Worm (Caenorhabditis elegans) whole organism, L4 larva: ENCODE results near the gene evl-14.

ENCODE experiments used
- F26F4.8 ChIP-seq: fragments of 200-800 bp; sonication (Bioruptor generic); conservative IDR thresholded peaks from 2 replicates; pipeline ENCODE4 v1.3.6; 2022; ENCODE audit warnings: missing genetic modification characterization, missing compliant biosample characterization
- F44E2.7 ChIP-seq: fragments of 200-800 bp; sonication (Bioruptor generic); IDR thresholded peaks from 2 replicates; pipeline ENCODE4 v2.1.2; 2022; ENCODE audit warnings: missing genetic modification characterization, missing compliant biosample characterization
- F49E8.2 ChIP-seq: sonication (generic microtip); optimal IDR thresholded peaks from 2 replicates; lab custom pipeline; 2016; ENCODE audit warnings: missing compliant biosample characterization, mild to moderate bottlenecking, missing genetic modification characterization, borderline replicate concordance
- Y48G9A.11 ChIP-seq: fragments of 200-800 bp; sonication (Bioruptor generic); IDR thresholded peaks from 2 replicates; pipeline ENCODE4 v1.3.6; 2022; ENCODE audit warnings: missing genetic modification reagents, missing genetic modification characterization, missing compliant biosample characterization
- Y75B8A.6 ChIP-seq: fragments of 200-800 bp; sonication (Bioruptor generic); IDR thresholded peaks from 2 replicates; pipeline ENCODE4 v1.3.6; 2022; ENCODE audit warnings: missing genetic modification reagents, missing genetic modification characterization, missing compliant biosample characterization
- ZK546.5 ChIP-seq, 2 experiments: sonication (generic microtip); optimal IDR thresholded peaks; 2 replicates each; lab custom pipeline; 2017; ENCODE audit warnings: missing biosample characterization in 2 of 2, missing genetic modification characterization in 2 of 2
- ama-1 ChIP-seq: fragments of 150-350 bp; optimal IDR thresholded peaks from 2 replicates; lab custom pipeline; 2014; ENCODE audit warnings: inconsistent platforms, mixed read lengths
- arid-1 ChIP-seq: fragments of 200-800 bp; sonication (Bioruptor generic); conservative IDR thresholded peaks from 2 replicates; pipeline ENCODE4 v1.3.6; 2022; ENCODE audit warnings: missing genetic modification reagents, missing genetic modification characterization, missing compliant biosample characterization
- ceh-62 ChIP-seq: sonication (generic microtip); optimal IDR thresholded peaks from 2 replicates; lab custom pipeline; 2017; ENCODE audit warnings: missing biosample characterization, missing genetic modification characterization
- ctbp-1 ChIP-seq: fragments of 200-800 bp; sonication (Bioruptor generic); IDR thresholded peaks from 2 replicates; pipeline ENCODE4 v1.3.6; 2022; ENCODE audit warnings: missing genetic modification reagents, missing genetic modification characterization, missing compliant biosample characterization
- dmd-6 ChIP-seq: fragments of 200-800 bp; sonication (Bioruptor generic); IDR thresholded peaks from 2 replicates; pipeline ENCODE4 v1.3.6; 2022; ENCODE audit warnings: missing genetic modification reagents, missing genetic modification characterization, missing compliant biosample characterization
- dmd-8 ChIP-seq: fragments of 200-800 bp; sonication (Bioruptor generic); IDR thresholded peaks from 2 replicates; pipeline ENCODE4 v1.3.6; 2022; ENCODE audit warnings: missing genetic modification characterization, missing compliant biosample characterization
- dmd-9 ChIP-seq: fragments of 200-800 bp; sonication (Bioruptor generic); IDR thresholded peaks from 2 replicates; pipeline ENCODE4 v1.3.6; 2022; ENCODE audit warnings: missing genetic modification reagents, missing genetic modification characterization, missing compliant biosample characterization
- duxl-1 ChIP-seq: sonication (generic microtip); optimal IDR thresholded peaks from 2 replicates; lab custom pipeline; 2016; ENCODE audit warnings: mild to moderate bottlenecking, missing genetic modification characterization, moderate library complexity, missing compliant biosample characterization; ENCODE audit not compliant: poor library complexity
- dve-1 ChIP-seq: sonication (generic microtip); optimal IDR thresholded peaks from 2 replicates; lab custom pipeline; 2017; ENCODE audit warnings: antibody characterized with exemption, mild to moderate bottlenecking, missing genetic modification characterization, missing compliant biosample characterization; ENCODE audit not compliant: insufficient read depth
- egl-43 ChIP-seq: fragments of 200-800 bp; sonication (Bioruptor generic); IDR thresholded peaks from 2 replicates; pipeline ENCODE4 v1.3.6; 2022; ENCODE audit warnings: missing genetic modification reagents, missing genetic modification characterization, missing compliant biosample characterization
- hif-1 ChIP-seq, 2 experiments: sonication (generic microtip); optimal IDR thresholded peaks; 2 replicates each; lab custom pipeline; 2016 to 2017; ENCODE audit warnings: missing compliant biosample characterization in 2 of 2, missing genetic modification characterization in 2 of 2, missing genetic modification reagents in 2 of 2, missing genotype in 2 of 2, mild to moderate bottlenecking in 1 of 2
- hlh-11 ChIP-seq: fragments of 200-800 bp; sonication (Bioruptor generic); optimal IDR thresholded peaks from 2 replicates; lab custom pipeline; 2018; ENCODE audit warnings: mild to moderate bottlenecking, missing genetic modification characterization, missing compliant biosample characterization
- hlh-30 ChIP-seq: sonication (generic microtip); optimal IDR thresholded peaks from 2 replicates; lab custom pipeline; 2017; ENCODE audit warnings: antibody characterized with exemption, mild to moderate bottlenecking, missing genetic modification characterization, missing compliant biosample characterization; ENCODE audit not compliant: insufficient read depth
- hmg-1.1 ChIP-seq: fragments of 200-800 bp; sonication (Bioruptor generic); IDR thresholded peaks from 2 replicates; pipeline ENCODE4 v1.3.6; 2022; ENCODE audit warnings: missing genetic modification reagents, missing genetic modification characterization, missing compliant biosample characterization
- jun-1 ChIP-seq: fragments of 150-350 bp; optimal IDR thresholded peaks from 2 replicates; lab custom pipeline; 2014; ENCODE audit warnings: missing biosample characterization, missing genetic modification reagents, missing genetic modification characterization
- lim-7 ChIP-seq: fragments of 200-800 bp; sonication (Bioruptor generic); IDR thresholded peaks from 2 replicates; pipeline ENCODE4 v1.3.6; 2022; ENCODE audit warnings: missing genetic modification characterization, missing compliant biosample characterization
- lin-1 ChIP-seq: fragments of 200-800 bp; sonication (Bioruptor generic); IDR thresholded peaks from 2 replicates; pipeline ENCODE4 v1.3.6; 2022; ENCODE audit warnings: missing genetic modification reagents, missing genetic modification characterization, missing compliant biosample characterization
- lin-15B ChIP-seq: fragments of 150-350 bp; sonication (generic microtip); optimal IDR thresholded peaks from 3 replicates; lab custom pipeline; 2014; ENCODE audit warnings: missing biosample characterization, missing genetic modification characterization
- lin-29 ChIP-seq: fragments of 200-800 bp; sonication (Bioruptor generic); IDR thresholded peaks from 2 replicates; pipeline ENCODE4 v1.3.6; 2022; ENCODE audit warnings: missing genetic modification reagents, missing genetic modification characterization, missing compliant biosample characterization
- lin-38 ChIP-seq: fragments of 200-800 bp; sonication (Bioruptor generic); IDR thresholded peaks from 2 replicates; pipeline ENCODE4 v1.3.6; 2022; ENCODE audit warnings: missing genetic modification reagents, missing genetic modification characterization, missing compliant biosample characterization
- lir-3 ChIP-seq: sonication (generic microtip); optimal IDR thresholded peaks from 2 replicates; lab custom pipeline; 2016; ENCODE audit warnings: mild to moderate bottlenecking, missing genetic modification characterization, missing compliant biosample characterization
- madf-5 ChIP-seq, 2 experiments: fragments of 200-800 bp; sonication (Bioruptor generic); IDR thresholded peaks; 2 replicates each; pipeline ENCODE4 v1.3.6; 2022; ENCODE audit warnings: missing compliant biosample characterization in 2 of 2, missing genetic modification characterization in 2 of 2
- madf-9 ChIP-seq: fragments of 200-800 bp; sonication (Bioruptor generic); conservative IDR thresholded peaks from 2 replicates; pipeline ENCODE4 v1.3.6; 2022; ENCODE audit warnings: missing genetic modification reagents, missing genetic modification characterization, missing compliant biosample characterization
- mdl-1 ChIP-seq, 2 experiments: fragments of 150-350 bp in 1 of 2; sonication (generic microtip) in 1 of 2; optimal IDR thresholded peaks; 2 replicates each; lab custom pipeline; 2014 to 2017; ENCODE audit warnings: missing biosample characterization in 2 of 2, missing genetic modification characterization in 2 of 2
- mep-1 ChIP-seq: fragments of 150-350 bp; sonication (generic microtip); optimal IDR thresholded peaks from 3 replicates; lab custom pipeline; 2014; ENCODE audit warnings: missing biosample characterization, missing genetic modification characterization
- mes-2 ChIP-seq: sonication (generic microtip); optimal IDR thresholded peaks from 2 replicates; lab custom pipeline; 2016; ENCODE audit warnings: missing genotype, mild to moderate bottlenecking, missing genetic modification characterization, missing compliant biosample characterization; ENCODE audit not compliant: poor library complexity, severe bottlenecking
- nhr-41 ChIP-seq: fragments of 200-800 bp; sonication (Bioruptor generic); IDR thresholded peaks from 2 replicates; pipeline ENCODE4 v1.3.6; 2022; ENCODE audit warnings: missing genetic modification reagents, missing genetic modification characterization, missing compliant biosample characterization
- nhr-6 ChIP-seq: fragments of 150-350 bp; optimal IDR thresholded peaks from 2 replicates; lab custom pipeline; 2014; ENCODE audit warnings: missing biosample characterization, missing genetic modification characterization
- pha-4 ChIP-seq, 2 experiments: fragments of 150-350 bp in 1 of 2; fragments of 200-800 bp in 1 of 2; sonication (Bioruptor generic) in 1 of 2; IDR thresholded peaks in 1 of 2; optimal IDR thresholded peaks in 1 of 2; 2 replicates each; pipeline versions ENCODE4 v1.3.6 to Lab custom; 2014 to 2022; ENCODE audit warnings: missing genetic modification characterization in 2 of 2, missing genetic modification reagents in 2 of 2, missing biosample characterization in 1 of 2, missing compliant biosample characterization in 1 of 2
- php-3 ChIP-seq: fragments of 200-800 bp; sonication (Bioruptor generic); IDR thresholded peaks from 2 replicates; pipeline ENCODE4 v1.3.6; 2022; ENCODE audit warnings: missing genetic modification reagents, missing genetic modification characterization, missing compliant biosample characterization
- rbr-2 ChIP-seq: sonication (generic microtip); optimal IDR thresholded peaks from 2 replicates; lab custom pipeline; 2016; ENCODE audit warnings: missing genotype, missing genetic modification characterization, missing compliant biosample characterization
- skn-1 ChIP-seq: fragments of 150-350 bp; optimal IDR thresholded peaks from 2 replicates; lab custom pipeline; 2014; ENCODE audit warnings: missing biosample characterization, missing genetic modification characterization
- snpc-1.2 ChIP-seq: fragments of 200-800 bp; sonication (Bioruptor generic); IDR thresholded peaks from 2 replicates; pipeline ENCODE4 v1.3.6; 2022; ENCODE audit warnings: missing genetic modification reagents, missing genetic modification characterization, missing compliant biosample characterization
- unc-62 ChIP-seq, 3 experiments: fragments of 150-350 bp in 1 of 3; sonication (generic microtip); optimal IDR thresholded peaks in 2 of 3; peaks in 1 of 3; 1 replicate in 1 of 3; 2 replicates in 2 of 3; lab custom pipeline; 2014 to 2017; ENCODE audit warnings: missing biosample characterization in 3 of 3, missing genetic modification characterization in 3 of 3, missing genetic modification reagents in 3 of 3, missing genotype in 1 of 3
- vab-7 ChIP-seq: fragments of 200-800 bp; sonication (Bioruptor generic); IDR thresholded peaks from 2 replicates; pipeline ENCODE4 v1.3.6; 2022; ENCODE audit warnings: missing genetic modification reagents, missing genetic modification characterization, missing compliant biosample characterization

Gene evl-14

DNA sequence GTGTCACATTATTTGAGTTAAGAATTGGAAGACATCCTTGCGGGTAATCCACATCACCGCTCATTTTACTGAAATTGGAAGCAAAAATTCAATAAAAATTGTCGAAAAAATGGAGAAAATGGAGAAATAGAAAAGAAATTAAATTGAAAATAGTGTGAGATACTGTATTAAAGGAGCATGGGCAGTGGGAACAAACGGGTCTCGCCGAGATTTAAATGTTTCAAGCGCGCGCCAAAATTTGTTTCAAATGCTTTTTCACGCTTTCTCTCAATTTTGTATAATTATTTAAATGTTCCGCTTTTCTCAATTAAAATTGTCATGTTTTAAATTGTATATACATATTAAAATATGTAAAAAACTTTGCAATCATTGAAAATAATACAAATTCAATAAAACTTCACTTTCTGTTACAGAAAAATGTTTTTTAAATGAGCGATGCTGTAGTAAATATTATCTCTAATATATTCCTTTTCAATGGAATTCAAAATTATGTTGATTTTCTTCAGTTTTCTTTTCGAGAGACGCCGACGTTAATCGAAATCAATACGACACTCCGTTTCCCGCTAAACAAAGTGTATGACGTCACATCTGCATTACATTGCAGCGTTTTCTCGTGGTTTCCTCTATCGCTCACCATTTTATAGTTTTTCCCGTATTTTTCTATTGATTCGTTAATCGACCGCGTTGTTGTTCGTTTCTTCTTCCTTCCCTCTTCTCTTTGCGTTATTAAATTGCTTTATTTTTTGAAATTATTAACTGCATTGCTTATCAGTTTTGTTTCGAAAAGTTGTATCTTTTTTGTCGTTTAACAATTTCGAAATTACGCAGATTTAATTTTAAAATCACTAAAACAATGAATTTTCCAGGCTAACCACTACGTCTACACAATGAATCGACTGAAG, at the start of gene evl-14, which contains the start of gene dcn-1 (continued):
- no peak for TF ChIP-seq lin-15B
- TF ChIP-seq unc-62 (GFP tag; optimal IDR thresholded peaks at IDR 0.05 in 1 of 2; lab: Kevin White, UChicago) = no peak
- TF ChIP-seq unc-62 (tag; optimal IDR thresholded peaks at IDR 0.05; lab: Kevin White, UChicago) = no peak
- no peak for TF ChIP-seq F26F4.8 (GFP tag; lab: Robert Waterston, UW)
- no peak for TF ChIP-seq skn-1 (tag; lab: Kevin White, UChicago)
- peak; percentile 59; the same call in 1 of the 2 replicates for TF ChIP-seq dmd-6

ce11 chrIII:4362332-4362731, 49.4 kb upstream of the evl-14 start:
- TF ChIP-seq Y75B8A.6 (no peak), egl-43 (peak; percentile 69), dmd-9 (0 out of 2 replicates have a peak, but pooled peaks have one; percentile 43), unc-62 (GFP tag; optimal IDR thresholded peaks at IDR 0.05 in 1 of 2; lab: Kevin White, UChicago) (peak in 1 of 2 experiments; percentile 52), unc-62 (tag; optimal IDR thresholded peaks at IDR 0.05; lab: Kevin White, UChicago) (no peak), hlh-11 (peak; percentile 21), mes-2 (peak; percentile 63), madf-5 (GFP tag; IDR thresholded peaks at IDR 0.05; lab: Robert Waterston, UW) (0 out of 4 replicates have a peak, but pooled peaks of 1 of the 2 experiments have one; percentile 18), vab-7 (GFP tag; lab: Robert Waterston, UW) (peak; percentile 71), jun-1 (tag; lab: Kevin White, UChicago) (no peak), lim-7 (GFP tag; lab: Robert Waterston, UW) (peak; percentile 73; the same call in 1 of the 2 replicates), lin-38 (GFP tag; lab: Robert Waterston, UW) (no peak), hlh-30 (tag; lab: Kevin White, UChicago) (peak; percentile 19), pha-4 (GFP tag; IDR thresholded peaks at IDR 0.05; lab: Robert Waterston, UW) (peak; percentile 46; the same call in 1 of the 2 replicates), pha-4 (tag; optimal IDR thresholded peaks at IDR 0.05; lab: Kevin White, UChicago) (no peak), madf-9 (GFP tag; lab: Robert Waterston, UW) (peak; percentile 64; the same call in 1 of the 2 replicates), dmd-6 (peak; percentile 43; the same call in 1 of the 2 replicates), lin-1 (GFP tag; lab: Robert Waterston, UW) (0 out of 2 replicates have a peak, but pooled peaks have one; percentile 20), snpc-1.2 (0 out of 2 replicates have a peak, but pooled peaks have one; percentile 25), duxl-1 (tag; lab: Kevin White, UChicago) (peak; percentile 35), ZK546.5 (tag; optimal IDR thresholded peaks at IDR 0.05; lab: Kevin White, UChicago) (no peak), nhr-6 (tag; lab: Kevin White, UChicago) (no peak), hif-1 (tag; optimal IDR thresholded peaks at IDR 0.05; lab: Kevin White, UChicago) (peak in 1 of 2 experiments; percentile 1), rbr-2 (tag; lab: Kevin White, UChicago) (peak; percentile 12), ama-1 (lab: Kevin White, UChicago) (no peak), nhr-41 (GFP tag; lab: Robert Waterston, UW) (no peak), mep-1 (tag; lab: Kevin White, UChicago) (no peak), F44E2.7 (0 out of 2 replicates have a peak, but pooled peaks have one; percentile 34), mdl-1 (tag; optimal IDR thresholded peaks at IDR 0.05; lab: Kevin White, UChicago) (no peak), Y48G9A.11 (GFP tag; lab: Robert Waterston, UW) (peak; percentile 63; the same call in 1 of the 2 replicates), lin-29 (0 out of 2 replicates have a peak, but pooled peaks have one; percentile 16), ceh-62 (no peak), ctbp-1 (0 out of 2 replicates have a peak, but pooled peaks have one; percentile 30), arid-1 (GFP tag; lab: Robert Waterston, UW) (peak; percentile 63; the same call in 1 of the 2 replicates), hmg-1.1 (GFP tag; lab: Robert Waterston, UW) (0 out of 2 replicates have a peak, but pooled peaks have one; percentile 36), F49E8.2 (tag; lab: Kevin White, UChicago) (no peak), dve-1 (peak; percentile 41), php-3 (GFP tag; lab: Robert Waterston, UW) (no peak), dmd-8 (GFP tag; lab: Robert Waterston, UW) (peak; percentile 69; the same call in 1 of the 2 replicates), lir-3 (tag; lab: Kevin White, UChicago) (peak; percentile 22)
